Fruit fly (Drosophila melanogaster): ENCODE data around the gene CG7166.

Gene CG7166

dm6 chr3L:21652768-21653167 is 27.3 kb upstream of the CG7166 start (continued):
- no peak for TF ChIP-seq ham (GFP tag; IDR thresholded peaks at IDR 0.05)
- peak; percentile 76 for TF ChIP-seq CoRest (tag; optimal IDR thresholded peaks at IDR 0.05)
- TF ChIP-seq Pdp1 (GFP tag; optimal IDR thresholded peaks at IDR 0.05) = peak; percentile 64 to 97
- TF ChIP-seq Ssrp (tag; optimal IDR thresholded peaks at IDR 0.05) = peak; percentile 46
- TF ChIP-seq CG11398 (GFP tag; optimal IDR thresholded peaks at IDR 0.05) = no peak
- peak; percentile 55 for TF ChIP-seq disco-r (GFP tag; optimal IDR thresholded peaks at IDR 0.05)
- TF ChIP-seq CG13624 (GFP tag; optimal IDR thresholded peaks at IDR 0.05) = no peak
- TF ChIP-seq CG10979 (tag; optimal IDR thresholded peaks at IDR 0.05) = peak; percentile 100
- peak; percentile 63 for TF ChIP-seq CG6654 (GFP tag; optimal IDR thresholded peaks at IDR 0.05)
- peak; percentile 41; the same call in 1 of the 3 replicates for TF ChIP-seq ken (GFP tag; IDR thresholded peaks at IDR 0.05)
- no peak for TF ChIP-seq chinmo (GFP tag; IDR thresholded peaks at IDR 0.05; ENCODE audit: partially characterized antibody)
- TF ChIP-seq CG18476 (GFP tag; optimal IDR thresholded peaks at IDR 0.05) = no peak
- TF ChIP-seq CG8290 (GFP tag; optimal IDR thresholded peaks at IDR 0.05) = peak; percentile 65
- peak; percentile 12 to 84 for TF ChIP-seq CG8290 (tag; optimal IDR thresholded peaks at IDR 0.05)
- peak; percentile 73 for TF ChIP-seq HmgZ (tag; optimal IDR thresholded peaks at IDR 0.05)
- TF ChIP-seq Atf3 (GFP tag; optimal IDR thresholded peaks at IDR 0.05) = peak; percentile 74
- TF ChIP-seq Hsf (GFP tag; optimal IDR thresholded peaks at IDR 0.05) = peak; percentile 82
- peak; percentile 21 for TF ChIP-seq Deaf1 (tag; optimal IDR thresholded peaks at IDR 0.05)
- TF ChIP-seq nerfin-1 (tag; optimal IDR thresholded peaks at IDR 0.05) = no peak
- TF ChIP-seq ind (GFP tag; optimal IDR thresholded peaks at IDR 0.05) = peak; percentile 71
- peak; percentile 54 for TF ChIP-seq CG1647 (GFP tag; optimal IDR thresholded peaks at IDR 0.05)
- TF ChIP-seq CG15601 (tag; optimal IDR thresholded peaks at IDR 0.05) = peak; percentile 77
- TF ChIP-seq NC2β (GFP tag; optimal IDR thresholded peaks at IDR 0.05) = peak; percentile 71
- TF ChIP-seq CG7963 (GFP tag; IDR thresholded peaks at IDR 0.05; ENCODE audit: partially characterized antibody) = no peak
- TF ChIP-seq CG4404 (GFP tag; IDR thresholded peaks at IDR 0.05) = no peak
- TF ChIP-seq Aef1 (GFP tag; IDR thresholded peaks at IDR 0.05) = peak; percentile 66
- TF ChIP-seq Fer3 (tag; optimal IDR thresholded peaks at IDR 0.05) = peak; percentile 54
- TF ChIP-seq h (optimal IDR thresholded peaks at IDR 0.05) = no peak
- TF ChIP-seq ATbp (GFP tag; optimal IDR thresholded peaks at IDR 0.05) = peak; percentile 30
- TF ChIP-seq gem (tag; optimal IDR thresholded peaks at IDR 0.05) = peak; percentile 76
- peak; percentile 5 for TF ChIP-seq CG10565 (GFP tag; optimal IDR thresholded peaks at IDR 0.05)
- TF ChIP-seq CG1529 (GFP tag; optimal IDR thresholded peaks at IDR 0.05) = no peak
- peak; percentile 60; the same call in 2 of the 3 replicates for TF ChIP-seq zfh1 (GFP tag; IDR thresholded peaks at IDR 0.05)
- TF ChIP-seq CG3995 (GFP tag; optimal IDR thresholded peaks at IDR 0.05) = no peak
- TF ChIP-seq Atf-2 (GFP tag; optimal IDR thresholded peaks at IDR 0.05) = peak; percentile 73
- no peak for TF ChIP-seq odd (GFP tag; optimal IDR thresholded peaks at IDR 0.05)
- no peak for TF ChIP-seq sima (GFP tag; optimal IDR thresholded peaks at IDR 0.05)
- no peak for TF ChIP-seq tup (GFP tag; optimal IDR thresholded peaks at IDR 0.05)
- no peak for TF ChIP-seq CG4360 (GFP tag; IDR thresholded peaks at IDR 0.05)
- peak; percentile 91 for TF ChIP-seq Dip2 (GFP tag; IDR thresholded peaks at IDR 0.05)
- TF ChIP-seq CG2202 (tag; optimal IDR thresholded peaks at IDR 0.05) = no peak
- no peak for TF ChIP-seq CG11723 (GFP tag; optimal IDR thresholded peaks at IDR 0.05)
- peak; percentile 82 for TF ChIP-seq Ptx1 (GFP tag; IDR thresholded peaks at IDR 0.05)
- no peak for TF ChIP-seq CG2116 (GFP tag; optimal IDR thresholded peaks at IDR 0.05)
- peak; percentile 87 for TF ChIP-seq slbo (GFP tag; IDR thresholded peaks at IDR 0.05)
- peak; percentile 57 for TF ChIP-seq CG13894 (tag; optimal IDR thresholded peaks at IDR 0.05)
- no peak; the same call in 1 of the 2 replicates for TF ChIP-seq chm (GFP tag; IDR thresholded peaks at IDR 0.05)
- peak; percentile 32; the same call in 1 of the 2 replicates for TF ChIP-seq sens-2 (GFP tag; IDR thresholded peaks at IDR 0.05)
- TF ChIP-seq fru (optimal IDR thresholded peaks at IDR 0.05) = no peak
- 0 out of 2 replicates have a peak, but pooled peaks have one; percentile 8 for TF ChIP-seq Gsc (GFP tag; IDR thresholded peaks at IDR 0.05)
- TF ChIP-seq CG2120 (GFP tag; optimal IDR thresholded peaks at IDR 0.05) = peak; percentile 76
- peak; percentile 75 for TF ChIP-seq Antp (GFP tag; optimal IDR thresholded peaks at IDR 0.05)
- no peak for TF ChIP-seq danr (GFP tag; IDR thresholded peaks at IDR 0.05)

All from whole organism, embryonic.